Worm (Caenorhabditis elegans) whole organism, L4 larva: Measurements from ENCODE around the gene unc-68.

Experiments used
- F10B5.3 ChIP-seq: sonication (generic microtip); optimal IDR thresholded peaks from 2 replicates; lab custom pipeline; 2016; ENCODE audit warnings: mild to moderate bottlenecking, missing genetic modification characterization, missing compliant biosample characterization
- F26F4.8 ChIP-seq: fragments of 200-800 bp; sonication (Bioruptor generic); conservative IDR thresholded peaks from 2 replicates; pipeline ENCODE4 v1.3.6; 2022; ENCODE audit warnings: missing genetic modification characterization, missing compliant biosample characterization
- F37D6.2 ChIP-seq: sonication (generic microtip); optimal IDR thresholded peaks from 2 replicates; lab custom pipeline; 2016; ENCODE audit warnings: mild to moderate bottlenecking, missing genetic modification characterization, missing compliant biosample characterization
- F49E8.2 ChIP-seq: sonication (generic microtip); optimal IDR thresholded peaks from 2 replicates; lab custom pipeline; 2016; ENCODE audit warnings: missing compliant biosample characterization, mild to moderate bottlenecking, missing genetic modification characterization, borderline replicate concordance
- Y48G9A.11 ChIP-seq: fragments of 200-800 bp; sonication (Bioruptor generic); IDR thresholded peaks from 2 replicates; pipeline ENCODE4 v1.3.6; 2022; ENCODE audit warnings: missing genetic modification reagents, missing genetic modification characterization, missing compliant biosample characterization
- ZK337.2 ChIP-seq: fragments of 200-800 bp; sonication (Bioruptor generic); IDR thresholded peaks from 2 replicates; pipeline ENCODE4 v1.3.6; 2022; ENCODE audit warnings: missing genetic modification reagents, missing genetic modification characterization, missing compliant biosample characterization
- aha-1 ChIP-seq: fragments of 150-350 bp; peaks from one replicate; lab custom pipeline; 2014; ENCODE audit warnings: missing biosample characterization, missing genetic modification characterization
- arid-1 ChIP-seq: fragments of 200-800 bp; sonication (Bioruptor generic); conservative IDR thresholded peaks from 2 replicates; pipeline ENCODE4 v1.3.6; 2022; ENCODE audit warnings: missing genetic modification reagents, missing genetic modification characterization, missing compliant biosample characterization
- attf-4 ChIP-seq: sonication (generic microtip); optimal IDR thresholded peaks from 3 replicates; lab custom pipeline; 2017; ENCODE audit warnings: missing biosample characterization, missing genetic modification characterization
- ceh-20 ChIP-seq: fragments of 200-800 bp; sonication (Bioruptor generic); IDR thresholded peaks from 2 replicates; pipeline ENCODE4 v1.3.6; 2022; ENCODE audit warnings: missing genetic modification reagents, missing genetic modification characterization, missing compliant biosample characterization
- ceh-62 ChIP-seq: sonication (generic microtip); optimal IDR thresholded peaks from 2 replicates; lab custom pipeline; 2017; ENCODE audit warnings: missing biosample characterization, missing genetic modification characterization
- ctbp-1 ChIP-seq: fragments of 200-800 bp; sonication (Bioruptor generic); IDR thresholded peaks from 2 replicates; pipeline ENCODE4 v1.3.6; 2022; ENCODE audit warnings: missing genetic modification reagents, missing genetic modification characterization, missing compliant biosample characterization
- daf-16 ChIP-seq, 3 experiments: sonication (generic microtip); optimal IDR thresholded peaks; 2 replicates each; lab custom pipeline; 2016 to 2017; ENCODE audit warnings: missing genetic modification characterization in 3 of 3, missing genetic modification reagents in 3 of 3, mild to moderate bottlenecking in 2 of 3, missing compliant biosample characterization in 2 of 3, missing biosample characterization in 1 of 3, moderate library complexity in 1 of 3
- dmd-8 ChIP-seq: fragments of 200-800 bp; sonication (Bioruptor generic); IDR thresholded peaks from 2 replicates; pipeline ENCODE4 v1.3.6; 2022; ENCODE audit warnings: missing genetic modification characterization, missing compliant biosample characterization
- duxl-1 ChIP-seq: sonication (generic microtip); optimal IDR thresholded peaks from 2 replicates; lab custom pipeline; 2016; ENCODE audit warnings: mild to moderate bottlenecking, missing genetic modification characterization, moderate library complexity, missing compliant biosample characterization; ENCODE audit not compliant: poor library complexity
- egl-43 ChIP-seq: fragments of 200-800 bp; sonication (Bioruptor generic); IDR thresholded peaks from 2 replicates; pipeline ENCODE4 v1.3.6; 2022; ENCODE audit warnings: missing genetic modification reagents, missing genetic modification characterization, missing compliant biosample characterization
- hif-1 ChIP-seq, 2 experiments: sonication (generic microtip); optimal IDR thresholded peaks; 2 replicates each; lab custom pipeline; 2016 to 2017; ENCODE audit warnings: missing compliant biosample characterization in 2 of 2, missing genetic modification characterization in 2 of 2, missing genetic modification reagents in 2 of 2, missing genotype in 2 of 2, mild to moderate bottlenecking in 1 of 2
- hlh-11 ChIP-seq: fragments of 200-800 bp; sonication (Bioruptor generic); optimal IDR thresholded peaks from 2 replicates; lab custom pipeline; 2018; ENCODE audit warnings: mild to moderate bottlenecking, missing genetic modification characterization, missing compliant biosample characterization
- hlh-30 ChIP-seq: sonication (generic microtip); optimal IDR thresholded peaks from 2 replicates; lab custom pipeline; 2017; ENCODE audit warnings: antibody characterized with exemption, mild to moderate bottlenecking, missing genetic modification characterization, missing compliant biosample characterization; ENCODE audit not compliant: insufficient read depth
- lin-1 ChIP-seq: fragments of 200-800 bp; sonication (Bioruptor generic); IDR thresholded peaks from 2 replicates; pipeline ENCODE4 v1.3.6; 2022; ENCODE audit warnings: missing genetic modification reagents, missing genetic modification characterization, missing compliant biosample characterization
- lsy-2 ChIP-seq, 2 experiments: fragments of 150-350 bp in 1 of 2; sonication (generic microtip) in 1 of 2; optimal IDR thresholded peaks; 2 replicates each; lab custom pipeline; 2014 to 2017; ENCODE audit warnings: missing biosample characterization in 2 of 2, missing genetic modification characterization in 2 of 2
- mdl-1 ChIP-seq, 2 experiments: fragments of 150-350 bp in 1 of 2; sonication (generic microtip) in 1 of 2; optimal IDR thresholded peaks; 2 replicates each; lab custom pipeline; 2014 to 2017; ENCODE audit warnings: missing biosample characterization in 2 of 2, missing genetic modification characterization in 2 of 2
- mdt-29 ChIP-seq: fragments of 200-800 bp; sonication (Bioruptor generic); IDR thresholded peaks from 2 replicates; pipeline ENCODE4 v1.3.6; 2022; ENCODE audit warnings: missing genetic modification reagents, missing genetic modification characterization, missing compliant biosample characterization
- mep-1 ChIP-seq: fragments of 150-350 bp; sonication (generic microtip); optimal IDR thresholded peaks from 3 replicates; lab custom pipeline; 2014; ENCODE audit warnings: missing biosample characterization, missing genetic modification characterization
- mes-2 ChIP-seq: sonication (generic microtip); optimal IDR thresholded peaks from 2 replicates; lab custom pipeline; 2016; ENCODE audit warnings: missing genotype, mild to moderate bottlenecking, missing genetic modification characterization, missing compliant biosample characterization; ENCODE audit not compliant: poor library complexity, severe bottlenecking
- mxl-2 ChIP-seq: fragments of 200-800 bp; sonication (Bioruptor generic); conservative IDR thresholded peaks from 2 replicates; pipeline ENCODE4 v1.3.6; 2022; ENCODE audit warnings: missing genetic modification reagents, missing genetic modification characterization, missing compliant biosample characterization
- nhr-10 ChIP-seq: fragments of 150-350 bp; optimal IDR thresholded peaks from 2 replicates; lab custom pipeline; 2014; ENCODE audit warnings: missing biosample characterization, missing genetic modification characterization
- nhr-11 ChIP-seq: fragments of 150-350 bp; optimal IDR thresholded peaks from 2 replicates; lab custom pipeline; 2014; ENCODE audit warnings: missing biosample characterization, missing genetic modification characterization
- nhr-25 ChIP-seq: sonication (generic microtip); optimal IDR thresholded peaks from 2 replicates; lab custom pipeline; 2017; ENCODE audit warnings: missing genetic modification characterization, mild to moderate bottlenecking, missing compliant biosample characterization, antibody characterized with exemption, moderate library complexity, borderline replicate concordance; ENCODE audit not compliant: insufficient read depth
- nhr-28 ChIP-seq: fragments of 150-350 bp; optimal IDR thresholded peaks from 2 replicates; lab custom pipeline; 2014; ENCODE audit warnings: missing biosample characterization, missing genetic modification characterization
- nhr-77 ChIP-seq: fragments of 150-350 bp; optimal IDR thresholded peaks from 2 replicates; lab custom pipeline; 2014; ENCODE audit warnings: missing biosample characterization, missing genetic modification characterization
- pha-4 ChIP-seq, 2 experiments: fragments of 150-350 bp in 1 of 2; fragments of 200-800 bp in 1 of 2; sonication (Bioruptor generic) in 1 of 2; IDR thresholded peaks in 1 of 2; optimal IDR thresholded peaks in 1 of 2; 2 replicates each; pipeline versions ENCODE4 v1.3.6 to Lab custom; 2014 to 2022; ENCODE audit warnings: missing genetic modification characterization in 2 of 2, missing genetic modification reagents in 2 of 2, missing biosample characterization in 1 of 2, missing compliant biosample characterization in 1 of 2
- php-3 ChIP-seq: fragments of 200-800 bp; sonication (Bioruptor generic); IDR thresholded peaks from 2 replicates; pipeline ENCODE4 v1.3.6; 2022; ENCODE audit warnings: missing genetic modification reagents, missing genetic modification characterization, missing compliant biosample characterization
- pqm-1 ChIP-seq: sonication (generic microtip); optimal IDR thresholded peaks from 2 replicates; lab custom pipeline; 2017; ENCODE audit warnings: missing biosample characterization, missing genetic modification characterization
- rbr-2 ChIP-seq: sonication (generic microtip); optimal IDR thresholded peaks from 2 replicates; lab custom pipeline; 2016; ENCODE audit warnings: missing genotype, missing genetic modification characterization, missing compliant biosample characterization
- saeg-2 ChIP-seq: fragments of 200-800 bp; sonication (Bioruptor generic); IDR thresholded peaks from 2 replicates; pipeline ENCODE4 v1.3.6; 2022; ENCODE audit warnings: missing genetic modification reagents, missing genetic modification characterization, missing compliant biosample characterization
- sdz-12 ChIP-seq: fragments of 200-800 bp; sonication (Bioruptor generic); optimal IDR thresholded peaks from 2 replicates; lab custom pipeline; 2018; ENCODE audit warnings: mild to moderate bottlenecking, missing genetic modification characterization, missing compliant biosample characterization
- set-16 ChIP-seq: fragments of 200-800 bp; sonication (Bioruptor generic); IDR thresholded peaks from 2 replicates; pipeline ENCODE4 v1.3.6; 2022; ENCODE audit warnings: missing genetic modification reagents, missing genetic modification characterization, missing compliant biosample characterization
- skn-1 ChIP-seq: fragments of 150-350 bp; optimal IDR thresholded peaks from 2 replicates; lab custom pipeline; 2014; ENCODE audit warnings: missing biosample characterization, missing genetic modification characterization
- snpc-1.2 ChIP-seq: fragments of 200-800 bp; sonication (Bioruptor generic); IDR thresholded peaks from 2 replicates; pipeline ENCODE4 v1.3.6; 2022; ENCODE audit warnings: missing genetic modification reagents, missing genetic modification characterization, missing compliant biosample characterization
- spr-1 ChIP-seq: sonication (generic microtip); optimal IDR thresholded peaks from 2 replicates; lab custom pipeline; 2016; ENCODE audit warnings: mild to moderate bottlenecking, missing genetic modification characterization, missing compliant biosample characterization
- spr-3 ChIP-seq: fragments of 200-800 bp; sonication (Bioruptor generic); optimal IDR thresholded peaks from 2 replicates; lab custom pipeline; 2018; ENCODE audit warnings: mild to moderate bottlenecking, missing genetic modification characterization, missing compliant biosample characterization
- tra-1 ChIP-seq: fragments of 200-800 bp; sonication (Bioruptor generic); IDR thresholded peaks from 2 replicates; pipeline ENCODE4 v1.3.6; 2022; ENCODE audit warnings: missing genetic modification reagents, missing genetic modification characterization, missing compliant biosample characterization
- unc-39 ChIP-seq: sonication (generic microtip); optimal IDR thresholded peaks from 2 replicates; lab custom pipeline; 2017; ENCODE audit warnings: missing biosample characterization, missing genetic modification characterization
- unc-62 ChIP-seq, 3 experiments: fragments of 150-350 bp in 1 of 3; sonication (generic microtip); optimal IDR thresholded peaks in 2 of 3; peaks in 1 of 3; 1 replicate in 1 of 3; 2 replicates in 2 of 3; lab custom pipeline; 2014 to 2017; ENCODE audit warnings: missing biosample characterization in 3 of 3, missing genetic modification characterization in 3 of 3, missing genetic modification reagents in 3 of 3, missing genotype in 1 of 3
- vab-7 ChIP-seq: fragments of 200-800 bp; sonication (Bioruptor generic); IDR thresholded peaks from 2 replicates; pipeline ENCODE4 v1.3.6; 2022; ENCODE audit warnings: missing genetic modification reagents, missing genetic modification characterization, missing compliant biosample characterization

unc-68 gene

DNA sequence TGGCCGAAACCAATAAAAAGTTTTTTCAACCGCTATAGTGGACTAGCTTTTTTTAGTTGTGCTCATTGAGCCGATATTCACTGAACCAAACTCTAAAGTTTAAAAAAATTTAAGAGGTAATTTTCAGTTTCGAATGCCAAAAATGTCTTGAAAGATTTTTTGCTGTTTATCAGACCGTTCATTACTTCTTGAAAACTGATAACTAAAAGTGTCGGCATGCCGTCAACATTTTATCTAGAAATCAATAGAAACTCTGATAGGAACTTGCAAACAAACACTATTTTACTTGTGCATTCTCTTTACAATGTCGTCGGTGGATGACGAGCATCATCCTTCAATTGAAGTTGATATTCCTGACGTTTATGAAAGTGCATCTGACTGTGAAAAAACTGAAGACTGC lies 47.1 kb downstream of the unc-68 start (continued):
- no peak for TF ChIP-seq snpc-1.2 (GFP tag; lab: Robert Waterston, UW)

- TF ChIP-seq nhr-10 (tag; lab: Kevin White, UChicago) (no peak), php-3 (no peak), pha-4 (GFP tag; IDR thresholded peaks at IDR 0.05; lab: Robert Waterston, UW) (no peak), pha-4 (tag; optimal IDR thresholded peaks at IDR 0.05; lab: Kevin White, UChicago) (no peak), attf-4 (tag; lab: Kevin White, UChicago) (no peak), daf-16 (GFP tag; optimal IDR thresholded peaks at IDR 0.05; lab: Kevin White, UChicago) (no peak), daf-16 (tag; optimal IDR thresholded peaks at IDR 0.05; lab: Kevin White, UChicago) (no peak), ZK337.2 (GFP tag; lab: Robert Waterston, UW) (no peak), sdz-12 (no peak), dmd-8 (GFP tag; lab: Robert Waterston, UW) (no peak), spr-3 (GFP tag; lab: Kevin White, UChicago) (no peak), Y48G9A.11 (no peak), pqm-1 (no peak), nhr-25 (tag; lab: Kevin White, UChicago) (no peak), nhr-28 (tag; lab: Kevin White, UChicago) (no peak), F10B5.3 (no peak), duxl-1 (tag; lab: Kevin White, UChicago) (no peak), mdt-29 (GFP tag; lab: Robert Waterston, UW) (no peak), ceh-62 (tag; lab: Kevin White, UChicago) (no peak), ceh-20 (no peak), mes-2 (tag; lab: Kevin White, UChicago) (no peak), lin-1 (GFP tag; lab: Robert Waterston, UW) (no peak)
- TF ChIP-seq, all 104 proteins: peak for 0
These were observed 47.8 kb downstream of the unc-68 start, which contains the start of gene unc-70 for ce11 chrV:6881038-6881437. TSS of gene unc-70 (plus strand) at chrV:6881338.

DNA sequence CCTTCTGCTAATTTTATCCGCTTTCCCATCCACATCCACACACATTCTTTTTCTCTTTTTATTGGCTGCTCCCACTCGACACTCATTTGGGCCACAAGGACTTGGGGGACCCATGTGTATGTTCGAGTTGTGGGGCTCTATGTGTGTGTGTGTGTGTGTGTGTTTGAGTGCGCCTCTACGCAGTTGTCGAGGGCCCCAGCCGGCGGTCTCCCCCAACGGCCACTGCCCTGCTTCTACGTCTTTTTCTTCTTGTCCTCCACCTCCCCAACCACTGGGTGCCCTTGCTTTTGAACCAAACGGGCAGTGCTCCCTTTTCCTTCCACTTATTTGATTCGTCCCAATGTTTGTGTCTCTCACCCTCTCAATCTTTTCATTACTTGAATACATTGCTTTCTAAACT lies 48.2 kb downstream of the unc-68 start:
- peak; percentile 45; the same call in 1 of the 2 replicates for TF ChIP-seq ctbp-1 (GFP tag; lab: Robert Waterston, UW)
- TF ChIP-seq mep-1 (tag; lab: Kevin White, UChicago), result peak; percentile 3
- TF ChIP-seq hlh-11 (tag; lab: Kevin White, UChicago), result peak; percentile 43
- TF ChIP-seq unc-62 (GFP tag; optimal IDR thresholded peaks at IDR 0.05 in 1 of 2; lab: Kevin White, UChicago), result peak in 1 of 2 experiments; percentile 33
- TF ChIP-seq unc-62 (tag; optimal IDR thresholded peaks at IDR 0.05; lab: Kevin White, UChicago), result no peak
- peak in 1 of 2 experiments; percentile 24 for TF ChIP-seq lsy-2 (tag; optimal IDR thresholded peaks at IDR 0.05; lab: Kevin White, UChicago)
- TF ChIP-seq nhr-11 (tag; lab: Kevin White, UChicago), result peak; percentile 9
- 0 out of 2 replicates have a peak, but pooled peaks have one; percentile 16 for TF ChIP-seq saeg-2
- TF ChIP-seq F37D6.2 (tag; lab: Kevin White, UChicago), result peak; percentile 37
- TF ChIP-seq skn-1 (tag; lab: Kevin White, UChicago), result no peak
- peak; percentile 1 for TF ChIP-seq hlh-30 (tag; lab: Kevin White, UChicago)
- TF ChIP-seq F10B5.3, result no peak
- TF ChIP-seq vab-7 (GFP tag; lab: Robert Waterston, UW), result 0 out of 2 replicates have a peak, but pooled peaks have one; percentile 20
- no peak for TF ChIP-seq unc-39 (tag; lab: Kevin White, UChicago)
- TF ChIP-seq mxl-2 (GFP tag; lab: Robert Waterston, UW), result no peak
- peak; percentile 44; the same call in 1 of the 2 replicates for TF ChIP-seq egl-43
- no peak for TF ChIP-seq F26F4.8
- TF ChIP-seq tra-1 (GFP tag; lab: Robert Waterston, UW), result no peak
- TF ChIP-seq set-16 (GFP tag; lab: Robert Waterston, UW), result peak; percentile 61
- TF ChIP-seq mdl-1 (tag; optimal IDR thresholded peaks at IDR 0.05; lab: Kevin White, UChicago), result no peak
- no peak for TF ChIP-seq nhr-77 (tag; lab: Kevin White, UChicago)
- peak in 1 of 2 experiments; percentile 11 for TF ChIP-seq hif-1 (tag; optimal IDR thresholded peaks at IDR 0.05; lab: Kevin White, UChicago)
- TF ChIP-seq F49E8.2 (tag; lab: Kevin White, UChicago), result no peak
- peak; percentile 97 for TF ChIP-seq aha-1 (tag; lab: Kevin White, UChicago)
- TF ChIP-seq mes-2 (tag; lab: Kevin White, UChicago), result peak; percentile 0
- TF ChIP-seq spr-1, result no peak
- TF ChIP-seq arid-1 (GFP tag; lab: Robert Waterston, UW), result 0 out of 2 replicates have a peak, but pooled peaks have one; percentile 49
- peak; percentile 12 for TF ChIP-seq rbr-2 (tag; lab: Kevin White, UChicago)
